Worm (Caenorhabditis elegans): ENCODE data around the gene grd-3.

grd-3 gene

ce11 chrIV:3463254-3463653 is 23.8 kb downstream of the grd-3 start, which contains the start of gene F58E2.4:
F58E2.4 (plus strand) TSS chrIV:3463387.
- TF ChIP-seq nhr-12 (tag; optimal IDR thresholded peaks at IDR 0.05): no peak
- TF ChIP-seq lin-39 (tag; optimal IDR thresholded peaks at IDR 0.05): no peak
- TF ChIP-seq crh-2 (tag; optimal IDR thresholded peaks at IDR 0.05): no peak
- no peak for TF ChIP-seq R02D3.7 (tag; optimal IDR thresholded peaks at IDR 0.05)
- TF ChIP-seq Y55F3AM.14 (GFP tag; optimal IDR thresholded peaks at IDR 0.05): no peak

ce11 chrIV:3467128-3467527 is 27.7 kb downstream of the grd-3 start, which contains the start of gene F58E2.3:
F58E2.3 (plus strand) TSS chrIV:3467428.
- TF ChIP-seq skn-1 (tag; optimal IDR thresholded peaks at IDR 0.05) (no peak), nhr-237 (tag; optimal IDR thresholded peaks at IDR 0.05) (no peak), aly-2 (tag; optimal IDR thresholded peaks at IDR 0.05) (no peak), ztf-4 (tag; optimal IDR thresholded peaks at IDR 0.05) (no peak), nhr-129 (tag; optimal IDR thresholded peaks at IDR 0.05) (no peak), blmp-1 (tag; optimal IDR thresholded peaks at IDR 0.05; ENCODE audit: insufficient read depth) (no peak), crh-2 (tag; optimal IDR thresholded peaks at IDR 0.05) (no peak), nhr-12 (tag; optimal IDR thresholded peaks at IDR 0.05) (no peak), snpc-4 (tag; optimal IDR thresholded peaks at IDR 0.05) (no peak), nhr-21 (tag; optimal IDR thresholded peaks at IDR 0.05) (no peak), zag-1 (tag; optimal IDR thresholded peaks at IDR 0.05) (no peak), nhr-77 (tag; optimal IDR thresholded peaks at IDR 0.05) (no peak), unc-55 (GFP tag; optimal IDR thresholded peaks at IDR 0.05) (no peak), lsy-2 (tag; optimal IDR thresholded peaks at IDR 0.05) (no peak)

ce11 chrIV:3467751-3468150 is 28.3 kb downstream of the grd-3 start:
- no peak for TF ChIP-seq unc-39 (tag; optimal IDR thresholded peaks at IDR 0.05)
- TF ChIP-seq nhr-11 (tag; optimal IDR thresholded peaks at IDR 0.05): no peak
- TF ChIP-seq ceh-16 (tag; optimal IDR thresholded peaks at IDR 0.05): no peak
- no peak for TF ChIP-seq elt-1 (tag; optimal IDR thresholded peaks at IDR 0.05)
- TF ChIP-seq sma-3 (GFP tag; optimal IDR thresholded peaks at IDR 0.05): no peak
- no peak for TF ChIP-seq nhr-25 (tag; optimal IDR thresholded peaks at IDR 0.05)
- no peak for TF ChIP-seq nhr-6 (tag; optimal IDR thresholded peaks at IDR 0.05)
- no peak for TF ChIP-seq zag-1 (tag; optimal IDR thresholded peaks at IDR 0.05)
- TF ChIP-seq F13H6.1 (tag; optimal IDR thresholded peaks at IDR 0.05): no peak
- no peak for TF ChIP-seq fos-1 (tag; optimal IDR thresholded peaks at IDR 0.05)
- TF ChIP-seq mdl-1 (tag; optimal IDR thresholded peaks at IDR 0.05): no peak
- TF ChIP-seq lin-13 (GFP tag; optimal IDR thresholded peaks at IDR 0.05): no peak
- TF ChIP-seq lin-39 (tag; optimal IDR thresholded peaks at IDR 0.05): no peak
- TF ChIP-seq ztf-4 (tag; optimal IDR thresholded peaks at IDR 0.05): no peak
- no peak for TF ChIP-seq nhr-21 (tag; optimal IDR thresholded peaks at IDR 0.05)

- TF ChIP-seq zag-1 (tag; optimal IDR thresholded peaks at IDR 0.05) (no peak), aly-2 (tag; optimal IDR thresholded peaks at IDR 0.05) (no peak), elt-1 (tag; optimal IDR thresholded peaks at IDR 0.05) (no peak), lsy-2 (tag; optimal IDR thresholded peaks at IDR 0.05) (no peak), blmp-1 (tag; optimal IDR thresholded peaks at IDR 0.05; ENCODE audit: insufficient read depth) (no peak), lin-39 (tag; optimal IDR thresholded peaks at IDR 0.05) (no peak), alr-1 (tag; optimal IDR thresholded peaks at IDR 0.05) (no peak), unc-62 (GFP tag; optimal IDR thresholded peaks at IDR 0.05) (no peak), lin-11 (tag; optimal IDR thresholded peaks at IDR 0.05) (no peak), ceh-82 (tag; optimal IDR thresholded peaks at IDR 0.05) (no peak), mab-5 (tag; optimal IDR thresholded peaks at IDR 0.05) (no peak), ZK546.5 (tag; optimal IDR thresholded peaks at IDR 0.05) (no peak)
Measured at ce11 chrIV:3469742-3470141, 30.3 kb downstream of the grd-3 start, which contains the start of gene F58E2.2. F58E2.2 (plus strand) TSS chrIV:3470042.

ce11 chrIV:3477124-3477523 is 37.7 kb downstream of the grd-3 start, which contains the start of gene srz-69:
srz-69 (minus strand) TSS chrIV:3477224.
- TF ChIP-seq ztf-1 (GFP tag; conservative IDR thresholded peaks at IDR 0.05) (no peak), mab-5 (tag; optimal IDR thresholded peaks at IDR 0.05) (no peak), lsy-2 (tag; optimal IDR thresholded peaks at IDR 0.05) (no peak), R02D3.7 (tag; optimal IDR thresholded peaks at IDR 0.05) (no peak)
